Worm (Caenorhabditis elegans) whole organism, late embryonic: ENCODE measurements around the gene K09B11.5.

Experiments used
- F13H6.1 ChIP-seq: sonication (generic microtip); optimal IDR thresholded peaks from 2 replicates; lab custom pipeline; 2016; ENCODE audit warnings: missing genetic modification characterization, missing compliant biosample characterization
- T23F11.4 ChIP-seq: fragments of 200-800 bp; sonication (Bioruptor generic); optimal IDR thresholded peaks from 2 replicates; lab custom pipeline; 2018; ENCODE audit warnings: mild to moderate bottlenecking, missing genetic modification characterization, missing compliant biosample characterization
- Y22D7AL.16 ChIP-seq: sonication (generic microtip); optimal IDR thresholded peaks from 2 replicates; lab custom pipeline; 2016; ENCODE audit warnings: missing genetic modification characterization, missing compliant biosample characterization
- ahr-1 ChIP-seq: sonication (generic microtip); optimal IDR thresholded peaks from 2 replicates; lab custom pipeline; 2016; ENCODE audit warnings: missing genetic modification characterization, missing compliant biosample characterization
- ceh-14 ChIP-seq: sonication (generic microtip); optimal IDR thresholded peaks from 2 replicates; lab custom pipeline; 2016; ENCODE audit warnings: missing genotype, missing genetic modification characterization, missing compliant biosample characterization
- ceh-2 ChIP-seq: sonication (generic microtip); optimal IDR thresholded peaks from 2 replicates; lab custom pipeline; 2016; ENCODE audit warnings: missing genotype, missing genetic modification characterization, missing compliant biosample characterization
- ceh-22 ChIP-seq: sonication (generic microtip); optimal IDR thresholded peaks from 2 replicates; lab custom pipeline; 2017; ENCODE audit warnings: missing biosample characterization, missing genetic modification characterization
- ceh-24 ChIP-seq: sonication (generic microtip); optimal IDR thresholded peaks from 2 replicates; lab custom pipeline; 2016; ENCODE audit warnings: mild to moderate bottlenecking, missing genetic modification characterization, missing compliant biosample characterization
- ceh-30 ChIP-seq: fragments of 150-350 bp; optimal IDR thresholded peaks from 2 replicates; lab custom pipeline; 2014; ENCODE audit warnings: missing biosample characterization, missing genetic modification characterization
- ceh-34 ChIP-seq: sonication (generic microtip); optimal IDR thresholded peaks from 2 replicates; lab custom pipeline; 2016; ENCODE audit warnings: mild to moderate bottlenecking, missing genetic modification characterization, missing compliant biosample characterization
- ceh-45 ChIP-seq: fragments of 200-800 bp; sonication (Bioruptor generic); IDR thresholded peaks from 2 replicates; pipeline ENCODE4 v1.3.6; 2022; ENCODE audit warnings: missing genetic modification reagents, missing genetic modification characterization, missing compliant biosample characterization
- ceh-48 ChIP-seq: sonication (generic microtip); optimal IDR thresholded peaks from 2 replicates; lab custom pipeline; 2016; ENCODE audit warnings: missing genetic modification characterization, inconsistent platforms, missing compliant biosample characterization
- ceh-6 ChIP-seq: fragments of 200-800 bp; sonication (Bioruptor generic); optimal IDR thresholded peaks from 2 replicates; lab custom pipeline; 2018; ENCODE audit warnings: mild to moderate bottlenecking, missing genetic modification characterization, missing compliant biosample characterization
- dmd-4 ChIP-seq: sonication (generic microtip); optimal IDR thresholded peaks from 2 replicates; lab custom pipeline; 2016; ENCODE audit warnings: borderline replicate concordance, missing genetic modification characterization, missing compliant biosample characterization
- dve-1 ChIP-seq: sonication (generic microtip); optimal IDR thresholded peaks from 2 replicates; lab custom pipeline; 2017; ENCODE audit warnings: antibody characterized with exemption, mild to moderate bottlenecking, missing genetic modification characterization, missing compliant biosample characterization
- elt-2 ChIP-seq: sonication (generic microtip); optimal IDR thresholded peaks from 2 replicates; lab custom pipeline; 2016; ENCODE audit warnings: missing genetic modification reagents, missing genetic modification characterization, missing compliant biosample characterization
- ets-4 ChIP-seq: sonication (generic microtip); optimal IDR thresholded peaks from 2 replicates; lab custom pipeline; 2016; ENCODE audit warnings: missing genetic modification characterization, missing compliant biosample characterization
- eyg-1 ChIP-seq: sonication (generic microtip); optimal IDR thresholded peaks from 2 replicates; lab custom pipeline; 2016; ENCODE audit warnings: missing genotype, missing genetic modification characterization, missing compliant biosample characterization
- fkh-10 ChIP-seq: fragments of 150-350 bp; optimal IDR thresholded peaks from 2 replicates; lab custom pipeline; 2014; ENCODE audit warnings: missing biosample characterization, missing genetic modification reagents, missing genetic modification characterization
- gmeb-2 ChIP-seq: sonication (generic microtip); optimal IDR thresholded peaks from 2 replicates; lab custom pipeline; 2016; ENCODE audit warnings: missing genetic modification characterization, inconsistent platforms, missing compliant biosample characterization
- hlh-13 ChIP-seq: fragments of 200-800 bp; sonication (Bioruptor generic); optimal IDR thresholded peaks from 2 replicates; lab custom pipeline; 2018; ENCODE audit warnings: mild to moderate bottlenecking, missing genetic modification characterization, missing compliant biosample characterization
- hlh-15 ChIP-seq: sonication (generic microtip); optimal IDR thresholded peaks from 2 replicates; lab custom pipeline; 2016; ENCODE audit warnings: missing genetic modification characterization, missing compliant biosample characterization
- hlh-6 ChIP-seq: sonication (generic microtip); optimal IDR thresholded peaks from 2 replicates; lab custom pipeline; 2016; ENCODE audit warnings: missing genotype, missing genetic modification characterization, missing compliant biosample characterization
- hlh-8 ChIP-seq: sonication (generic microtip); optimal IDR thresholded peaks from 2 replicates; lab custom pipeline; 2016; ENCODE audit warnings: missing genotype, missing genetic modification characterization, missing compliant biosample characterization
- madf-2 ChIP-seq: sonication (generic microtip); optimal IDR thresholded peaks from 2 replicates; lab custom pipeline; 2017; ENCODE audit warnings: missing genetic modification characterization, missing compliant biosample characterization
- nhr-232 ChIP-seq: sonication (generic microtip); optimal IDR thresholded peaks from 2 replicates; lab custom pipeline; 2016; ENCODE audit warnings: missing genetic modification characterization, missing compliant biosample characterization
- odd-2 ChIP-seq: sonication (generic microtip); optimal IDR thresholded peaks from 2 replicates; lab custom pipeline; 2017; ENCODE audit warnings: antibody characterized with exemption, mild to moderate bottlenecking, missing genetic modification characterization, missing compliant biosample characterization
- pax-1 ChIP-seq: fragments of 150-350 bp; optimal IDR thresholded peaks from 2 replicates; lab custom pipeline; 2014; ENCODE audit warnings: missing biosample characterization, missing genetic modification characterization
- pha-4 ChIP-seq: fragments of 150-350 bp; optimal IDR thresholded peaks from 2 replicates; lab custom pipeline; 2018; ENCODE audit warnings: missing biosample characterization, missing genetic modification reagents, missing genetic modification characterization
- pros-1 ChIP-seq: fragments of 150-350 bp; optimal IDR thresholded peaks from 2 replicates; lab custom pipeline; 2014; ENCODE audit warnings: missing biosample characterization, missing genetic modification reagents, missing genetic modification characterization
- ref-2 ChIP-seq: sonication (generic microtip); optimal IDR thresholded peaks from 2 replicates; lab custom pipeline; 2016; ENCODE audit warnings: missing genetic modification characterization, missing compliant biosample characterization
- rnt-1 ChIP-seq: sonication (generic microtip); optimal IDR thresholded peaks from 2 replicates; lab custom pipeline; 2016; ENCODE audit warnings: missing genetic modification characterization, missing compliant biosample characterization
- tbx-2 ChIP-seq: sonication (generic microtip); optimal IDR thresholded peaks from 2 replicates; lab custom pipeline; 2016; ENCODE audit warnings: missing genetic modification characterization, missing compliant biosample characterization
- tbx-7 ChIP-seq: sonication (generic microtip); optimal IDR thresholded peaks from 2 replicates; lab custom pipeline; 2016; ENCODE audit warnings: missing genotype, missing genetic modification characterization, missing compliant biosample characterization
- ttx-3 ChIP-seq: sonication (generic microtip); optimal IDR thresholded peaks from 2 replicates; lab custom pipeline; 2016; ENCODE audit warnings: missing genetic modification reagents, missing genetic modification characterization, missing compliant biosample characterization
- unc-3 ChIP-seq, 2 experiments: fragments of 200-800 bp in 1 of 2; sonication (Bioruptor generic) in 1 of 2; sonication (generic microtip) in 1 of 2; conservative IDR thresholded peaks in 1 of 2; optimal IDR thresholded peaks in 1 of 2; 2 replicates each; pipeline versions ENCODE4 v1.3.6 to Lab custom; 2016 to 2022; ENCODE audit warnings: missing compliant biosample characterization in 2 of 2, missing genetic modification characterization in 2 of 2, missing genetic modification reagents in 1 of 2
- unc-42 ChIP-seq: sonication (generic microtip); optimal IDR thresholded peaks from 2 replicates; lab custom pipeline; 2016; ENCODE audit warnings: missing genotype, missing genetic modification characterization, missing compliant biosample characterization
- unc-86 ChIP-seq: sonication (generic microtip); optimal IDR thresholded peaks from 2 replicates; lab custom pipeline; 2016; ENCODE audit warnings: missing genetic modification characterization, missing compliant biosample characterization

Gene K09B11.5

DNA sequence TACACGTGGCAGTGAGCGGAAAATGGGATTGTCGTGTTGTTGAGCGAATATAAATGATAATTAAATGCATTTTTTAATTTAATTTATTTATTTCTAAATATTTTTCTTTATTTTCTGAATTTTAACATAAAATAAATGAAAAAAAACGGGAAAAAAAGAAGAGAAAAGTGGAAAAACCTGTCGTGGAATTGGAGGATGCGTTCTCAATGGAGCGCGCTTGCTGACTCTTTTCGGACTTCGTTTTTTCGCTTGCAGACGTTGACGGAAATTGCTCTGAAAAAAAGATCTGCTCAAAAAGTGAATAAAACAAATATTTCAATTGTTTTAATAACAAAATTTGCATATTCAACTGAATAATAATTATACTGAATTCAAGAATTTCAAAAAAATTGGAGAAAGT, 19.7 kb upstream of the K09B11.5 start:
- TF ChIP-seq unc-86 (tag; lab: Kevin White, UChicago) (no peak), pha-4 (tag; lab: Kevin White, UChicago) (no peak), ceh-34 (tag; lab: Kevin White, UChicago) (no peak), unc-42 (no peak), unc-3 (GFP tag; conservative IDR thresholded peaks at IDR 0.05; lab: Robert Waterston, UW) (no peak), unc-3 (tag; optimal IDR thresholded peaks at IDR 0.05; lab: Kevin White, UChicago) (no peak), ceh-45 (GFP tag; lab: Robert Waterston, UW) (no peak), ceh-6 (GFP tag; lab: Kevin White, UChicago) (no peak), tbx-2 (no peak), ets-4 (tag; lab: Kevin White, UChicago) (no peak), ceh-24 (no peak), ttx-3 (tag; lab: Kevin White, UChicago) (no peak), tbx-7 (tag; lab: Kevin White, UChicago) (no peak), nhr-232 (tag; lab: Kevin White, UChicago) (no peak), ceh-2 (tag; lab: Kevin White, UChicago) (no peak), gmeb-2 (tag; lab: Kevin White, UChicago) (no peak), ceh-48 (no peak)

ce11 chrIV:13450740-13451139, 16.9 kb upstream of the K09B11.5 start:
- TF ChIP-seq dmd-4 (tag; lab: Kevin White, UChicago) (no peak), pax-1 (no peak), gmeb-2 (tag; lab: Kevin White, UChicago) (no peak), eyg-1 (no peak), odd-2 (tag; lab: Kevin White, UChicago) (no peak), ref-2 (tag; lab: Kevin White, UChicago) (no peak), fkh-10 (GFP tag; lab: Kevin White, UChicago) (no peak), pros-1 (no peak), ceh-6 (GFP tag; lab: Kevin White, UChicago) (no peak), ceh-14 (no peak), hlh-15 (no peak), ceh-22 (tag; lab: Kevin White, UChicago) (no peak), Y22D7AL.16 (no peak), ahr-1 (tag; lab: Kevin White, UChicago) (no peak), unc-42 (no peak), ceh-34 (tag; lab: Kevin White, UChicago) (no peak), hlh-6 (no peak)

DNA sequence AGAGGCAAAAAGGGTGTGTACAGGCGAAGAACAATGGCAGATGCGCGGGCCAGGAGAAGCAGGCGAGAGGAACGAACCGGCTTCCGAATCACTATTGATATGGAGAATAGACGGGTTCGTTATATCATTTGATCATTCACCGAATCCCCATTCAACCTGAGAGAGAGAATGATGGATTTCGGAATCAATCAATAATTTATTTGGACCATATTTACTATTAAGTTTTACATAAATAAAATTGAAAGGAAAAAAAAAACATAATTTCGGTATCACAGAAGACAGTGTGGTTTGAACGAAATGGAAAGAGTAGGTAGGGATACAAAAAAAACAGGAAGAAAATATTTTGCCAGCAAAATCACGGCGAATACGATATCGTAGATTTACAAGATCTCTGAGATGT, 11.5 kb upstream of the K09B11.5 start, which contains the start of gene mam-3:
Gene mam-3 (minus strand): TSS at position 101 of the 400 bp plus-strand sequence.
- no peak for TF ChIP-seq ceh-30 (tag; lab: Kevin White, UChicago)
- no peak for TF ChIP-seq rnt-1 (tag; lab: Kevin White, UChicago)
- no peak for TF ChIP-seq ceh-2 (tag; lab: Kevin White, UChicago)
- no peak for TF ChIP-seq F13H6.1 (tag; lab: Kevin White, UChicago)
- TF ChIP-seq madf-2 (tag; lab: Kevin White, UChicago): no peak
- no peak for TF ChIP-seq hlh-8 (tag; lab: Kevin White, UChicago)
- TF ChIP-seq elt-2 (tag; lab: Kevin White, UChicago): no peak
- TF ChIP-seq ref-2 (tag; lab: Kevin White, UChicago): no peak
- TF ChIP-seq pha-4 (tag; lab: Kevin White, UChicago): no peak
- TF ChIP-seq T23F11.4 (GFP tag; lab: Kevin White, UChicago): no peak
- TF ChIP-seq hlh-13 (GFP tag; lab: Kevin White, UChicago): no peak
- TF ChIP-seq odd-2 (tag; lab: Kevin White, UChicago): no peak
- no peak for TF ChIP-seq dve-1
- no peak for TF ChIP-seq gmeb-2 (tag; lab: Kevin White, UChicago)
- TF ChIP-seq ceh-24: no peak
